Worm (Caenorhabditis elegans) whole organism, L1 larva: Measurements from ENCODE around the gene T27E7.1.

Experiments
- jun-1 ChIP-seq: fragments of 150-350 bp; optimal IDR thresholded peaks from 2 replicates; lab custom pipeline; 2014; ENCODE audit warnings: missing biosample characterization, missing genetic modification reagents, missing genetic modification characterization
- nhr-85 ChIP-seq: sonication (generic microtip); peaks from one replicate; lab custom pipeline; 2016; ENCODE audit warnings: missing genetic modification characterization, inconsistent platforms, missing compliant biosample characterization
- rnt-1 ChIP-seq: sonication (generic microtip); optimal IDR thresholded peaks from 2 replicates; lab custom pipeline; 2016; ENCODE audit warnings: mild to moderate bottlenecking, missing genetic modification characterization, moderate library complexity, missing compliant biosample characterization

T27E7.1 gene

DNA sequence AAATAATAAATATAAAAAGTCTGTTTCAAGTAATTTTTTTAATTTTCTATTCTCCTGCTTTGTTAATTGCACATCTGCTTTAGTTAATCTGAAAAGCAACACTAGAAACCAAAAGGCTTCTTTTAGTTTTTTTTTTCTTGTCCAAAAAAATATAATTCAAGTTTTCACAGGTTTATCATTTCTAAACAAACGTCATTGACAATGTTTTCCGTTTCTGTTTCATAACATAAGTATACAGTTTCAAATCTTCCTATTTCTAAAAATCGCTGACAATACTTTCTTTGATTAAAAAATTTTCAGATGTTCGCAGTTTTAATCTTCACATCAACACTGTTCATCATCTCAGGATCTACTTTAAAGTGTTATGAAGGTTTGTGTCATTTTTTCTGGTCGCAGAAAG lies 45.5 kb downstream of the T27E7.1 start, which contains the start of gene Y57G11B.2:
Gene Y57G11B.2 (plus strand): TSS at position 301 of the 400 bp plus-strand sequence.
- TF ChIP-seq nhr-85 (tag; lab: Kevin White, UChicago) (peak; percentile 9), jun-1 (tag; lab: Kevin White, UChicago) (no peak), rnt-1 (tag; lab: Kevin White, UChicago) (no peak)
